Fruit fly (Drosophila melanogaster) whole organism, embryonic: ENCODE data around the gene CG7328.
A peak's percentile ranks its signal among the peaks of the same experiment; 100 is the strongest.

ENCODE experiments used
- B-H2 ChIP-seq: fragments of 200-800 bp; sonication (Bioruptor generic); optimal IDR thresholded peaks from 2 replicates; lab custom pipeline; 2018; ENCODE audit warnings: missing biosample characterization, mild to moderate bottlenecking, missing genetic modification characterization
- C15 ChIP-seq: fragments of 200-800 bp; sonication (Bioruptor generic); IDR thresholded peaks from 3 replicates; pipeline ENCODE4 v1.3.6; 2022; ENCODE audit warnings: missing biosample characterization, missing genetic modification characterization
- CG10147 ChIP-seq: fragments of 200-800 bp; sonication (Bioruptor generic); optimal IDR thresholded peaks from 2 replicates; lab custom pipeline; 2019; ENCODE audit warnings: missing biosample characterization, mild to moderate bottlenecking, missing genetic modification characterization, moderate library complexity
- CG10543 ChIP-seq: fragments of 200-800 bp; sonication (Bioruptor generic); optimal IDR thresholded peaks from 3 replicates; lab custom pipeline; 2017; ENCODE audit warnings: missing biosample characterization, mild to moderate bottlenecking, missing genetic modification characterization, moderate library complexity
- CG11398 ChIP-seq: fragments of 200-800 bp; sonication (Bioruptor generic); optimal IDR thresholded peaks from 2 replicates; lab custom pipeline; 2016; ENCODE audit warnings: missing biosample characterization, missing genetic modification characterization
- CG11560 ChIP-seq: fragments of 200-800 bp; sonication (Bioruptor generic); IDR thresholded peaks from 3 replicates; pipeline ENCODE4 v1.3.6; 2022; ENCODE audit warnings: missing biosample characterization, missing genetic modification characterization
- CG12104 ChIP-seq: fragments of 200-800 bp; sonication (Bioruptor generic); optimal IDR thresholded peaks from 3 replicates; lab custom pipeline; 2016; ENCODE audit warnings: missing biosample characterization, missing genetic modification characterization
- CG12236 ChIP-seq: fragments of 200-800 bp; sonication (Bioruptor generic); optimal IDR thresholded peaks from 2 replicates; lab custom pipeline; 2016; ENCODE audit warnings: missing biosample characterization, missing genetic modification characterization
- CG12942 ChIP-seq: fragments of 200-800 bp; sonication (Bioruptor generic); optimal IDR thresholded peaks from 3 replicates; lab custom pipeline; 2016; ENCODE audit warnings: missing biosample characterization, missing genetic modification characterization
- CG13775 ChIP-seq: fragments of 200-800 bp; sonication (Bioruptor generic); optimal IDR thresholded peaks from 3 replicates; lab custom pipeline; 2017; ENCODE audit warnings: missing biosample characterization, mild to moderate bottlenecking, missing genetic modification characterization
- CG1602 ChIP-seq: fragments of 200-800 bp; sonication (Bioruptor generic); optimal IDR thresholded peaks from 3 replicates; lab custom pipeline; 2016; ENCODE audit warnings: missing biosample characterization, missing genetic modification characterization
- CG17361 ChIP-seq: fragments of 200-800 bp; sonication (Bioruptor generic); IDR thresholded peaks from 3 replicates; pipeline ENCODE4 v1.3.6; 2022; ENCODE audit warnings: missing biosample characterization, missing genetic modification characterization
- CG17612 ChIP-seq: fragments of 200-800 bp; sonication (Bioruptor generic); IDR thresholded peaks from 2 replicates; pipeline ENCODE4 v1.3.6; 2022; ENCODE audit warnings: missing biosample characterization, missing genetic modification characterization
- CG18011 ChIP-seq: fragments of 200-800 bp; sonication (Bioruptor generic); optimal IDR thresholded peaks from 2 replicates; lab custom pipeline; 2017; ENCODE audit warnings: missing biosample characterization, missing genetic modification characterization, mild to moderate bottlenecking, moderate library complexity, missing genotype
- CG18619 ChIP-seq: fragments of 200-800 bp; sonication (Bioruptor generic); optimal IDR thresholded peaks from 3 replicates; lab custom pipeline; 2017; ENCODE audit warnings: missing biosample characterization, mild to moderate bottlenecking, missing genetic modification characterization
- CG30020 ChIP-seq: fragments of 200-800 bp; optimal IDR thresholded peaks from 2 replicates; lab custom pipeline; 2019; ENCODE audit warnings: missing biosample characterization, mild to moderate bottlenecking, missing genetic modification characterization, moderate library complexity
- CG31224 ChIP-seq: fragments of 200-800 bp; sonication (Bioruptor generic); IDR thresholded peaks from 2 replicates; pipeline ENCODE4 v1.3.6; 2022; ENCODE audit warnings: missing biosample characterization, missing genetic modification characterization
- CG4730 ChIP-seq: fragments of 200-800 bp; sonication (Bioruptor generic); IDR thresholded peaks from 2 replicates; pipeline ENCODE4 v1.3.6; 2022; ENCODE audit warnings: missing biosample characterization, missing genetic modification characterization
- CG4854 ChIP-seq: fragments of 200-800 bp; sonication (Bioruptor generic); optimal IDR thresholded peaks from 2 replicates; lab custom pipeline; 2016; ENCODE audit warnings: missing biosample characterization, missing genetic modification characterization, inconsistent platforms
- CG6854 ChIP-seq: fragments of 200-800 bp; sonication (Bioruptor generic); optimal IDR thresholded peaks from 3 replicates; lab custom pipeline; 2017; ENCODE audit warnings: missing biosample characterization, mild to moderate bottlenecking, missing genetic modification characterization
- CG7357 ChIP-seq: fragments of 200-800 bp; sonication (Bioruptor generic); IDR thresholded peaks from 3 replicates; pipeline ENCODE4 v1.3.6; 2022; ENCODE audit warnings: missing biosample characterization, missing genetic modification characterization
- CG8290 ChIP-seq, 3 experiments: fragments of 200-800 bp; sonication (Bioruptor generic); optimal IDR thresholded peaks; 2 replicates each; lab custom pipeline; 2016 to 2019; ENCODE audit warnings: missing biosample characterization in 3 of 3, missing genetic modification characterization in 3 of 3, mild to moderate bottlenecking in 2 of 3, moderate library complexity in 1 of 3
- D ChIP-seq, 2 experiments: fragments of 200-800 bp in 1 of 2; fragments of >200 bp in 1 of 2; sonication (Bioruptor generic) in 1 of 2; optimal IDR thresholded peaks; 2 replicates in 1 of 2; 3 replicates in 1 of 2; lab custom pipeline; 2017; ENCODE audit warnings: mild to moderate bottlenecking in 1 of 2, missing biosample characterization in 1 of 2, missing genetic modification characterization in 1 of 2, missing genetic modification reagents in 1 of 2
- Ets65A ChIP-seq: fragments of 200-800 bp; sonication (Bioruptor generic); peaks from one replicate; lab custom pipeline; 2016; ENCODE audit warnings: missing biosample characterization, missing genetic modification characterization
- GATAe ChIP-seq: fragments of 200-800 bp; sonication (Bioruptor generic); conservative IDR thresholded peaks from 2 replicates; pipeline ENCODE4 v1.3.6; 2022; ENCODE audit warnings: missing biosample characterization, missing genetic modification characterization
- Hand ChIP-seq: fragments of 200-800 bp; sonication (Bioruptor generic); optimal IDR thresholded peaks from 2 replicates; lab custom pipeline; 2017; ENCODE audit warnings: mild to moderate bottlenecking, missing biosample characterization, missing genetic modification reagents, missing genetic modification characterization
- Max ChIP-seq: fragments of 200-800 bp; sonication (Bioruptor generic); optimal IDR thresholded peaks from 2 replicates; lab custom pipeline; 2016; ENCODE audit warnings: missing biosample characterization, mild to moderate bottlenecking, missing genetic modification characterization
- Med ChIP-seq: fragments of 200-800 bp; sonication (Bioruptor generic); peaks from one replicate; lab custom pipeline; 2016; ENCODE audit warnings: missing biosample characterization, missing genetic modification characterization, mild to moderate bottlenecking, inconsistent platforms, moderate library complexity
- Nf-YA ChIP-seq: fragments of 200-800 bp; sonication (Bioruptor generic); IDR thresholded peaks from 2 replicates; pipeline ENCODE4 v1.3.6; 2022; ENCODE audit warnings: missing biosample characterization, missing genetic modification characterization
- Optix ChIP-seq: fragments of 200-800 bp; sonication (Bioruptor generic); IDR thresholded peaks from 3 replicates; pipeline ENCODE4 v1.3.6; 2022; ENCODE audit warnings: missing biosample characterization, missing genetic modification characterization
- Taf1 ChIP-seq: fragments of 200-800 bp; sonication (Bioruptor generic); IDR thresholded peaks from 2 replicates; pipeline ENCODE4 v1.3.6; 2022; ENCODE audit warnings: missing biosample characterization, missing genetic modification characterization
- Trl ChIP-seq, 3 experiments: fragments of >200 bp in 2 of 3; fragments of 200-800 bp in 1 of 3; sonication (Bioruptor generic) in 1 of 3; optimal IDR thresholded peaks; 2 replicates in 1 of 3; 3 replicates in 2 of 3; lab custom pipeline; 2016 to 2017; ENCODE audit warnings: missing biosample characterization in 1 of 3, missing genetic modification characterization in 1 of 3
- Vsx1 ChIP-seq: fragments of 200-800 bp; sonication (Bioruptor generic); optimal IDR thresholded peaks from 2 replicates; lab custom pipeline; 2017; ENCODE audit warnings: missing biosample characterization, mild to moderate bottlenecking, missing genetic modification characterization, missing genetic modification reagents
- YL-1 ChIP-seq: fragments of 200-800 bp; sonication (Bioruptor generic); optimal IDR thresholded peaks from 3 replicates; lab custom pipeline; 2017; ENCODE audit warnings: missing biosample characterization, mild to moderate bottlenecking, missing genetic modification characterization
- btn ChIP-seq: fragments of 200-800 bp; sonication (Bioruptor generic); optimal IDR thresholded peaks from 2 replicates; lab custom pipeline; 2016; ENCODE audit warnings: missing biosample characterization, missing genetic modification characterization
- dpn ChIP-seq, 2 experiments: fragments of 200-800 bp; sonication (Bioruptor generic); optimal IDR thresholded peaks; 3 replicates each; lab custom pipeline; 2016; ENCODE audit warnings: missing biosample characterization in 2 of 2, missing genetic modification characterization in 2 of 2
- ken ChIP-seq: fragments of 200-800 bp; sonication (Bioruptor generic); IDR thresholded peaks from 3 replicates; pipeline ENCODE4 v1.3.6; 2022; ENCODE audit warnings: missing biosample characterization, missing genetic modification characterization
- lbe ChIP-seq: fragments of 200-800 bp; sonication (Bioruptor generic); optimal IDR thresholded peaks from 2 replicates; lab custom pipeline; 2016; ENCODE audit warnings: missing biosample characterization, mild to moderate bottlenecking, missing genetic modification characterization
- maf-S ChIP-seq: fragments of 200-800 bp; sonication (Bioruptor generic); optimal IDR thresholded peaks from 2 replicates; lab custom pipeline; 2016; ENCODE audit warnings: missing biosample characterization, missing genetic modification characterization
- org-1 ChIP-seq: fragments of 200-800 bp; sonication (Bioruptor generic); optimal IDR thresholded peaks from 2 replicates; lab custom pipeline; 2017; ENCODE audit warnings: missing biosample characterization, missing genetic modification characterization
- psq ChIP-seq: fragments of 200-800 bp; sonication (Bioruptor generic); optimal IDR thresholded peaks from 2 replicates; lab custom pipeline; 2017; ENCODE audit warnings: missing biosample characterization, missing genetic modification characterization
- row ChIP-seq: fragments of 200-800 bp; sonication (Bioruptor generic); IDR thresholded peaks from 3 replicates; pipeline ENCODE4 v1.3.6; 2022; ENCODE audit warnings: missing biosample characterization, missing genetic modification characterization
- sc ChIP-seq, 3 experiments: fragments of >200 bp in 2 of 3; fragments of 200-800 bp in 1 of 3; sonication (Bioruptor generic) in 1 of 3; optimal IDR thresholded peaks; 2 replicates in 2 of 3; 3 replicates in 1 of 3; lab custom pipeline; 2017; ENCODE audit warnings: mild to moderate bottlenecking in 1 of 3, missing biosample characterization in 1 of 3, missing genetic modification characterization in 1 of 3, missing genetic modification reagents in 1 of 3
- sna ChIP-seq: fragments of 200-800 bp; sonication (Bioruptor generic); IDR thresholded peaks from 2 replicates; pipeline ENCODE4 v1.3.6; 2022; ENCODE audit warnings: missing biosample characterization, missing genetic modification characterization; ENCODE audit not compliant: partially characterized antibody
- ssp ChIP-seq: fragments of 200-800 bp; sonication (Bioruptor generic); IDR thresholded peaks from 2 replicates; pipeline ENCODE4 v1.3.6; 2022; ENCODE audit warnings: missing biosample characterization, missing genetic modification characterization
- sug ChIP-seq: fragments of 200-800 bp; optimal IDR thresholded peaks from 2 replicates; lab custom pipeline; 2019; ENCODE audit warnings: missing biosample characterization, mild to moderate bottlenecking, missing genetic modification characterization, moderate library complexity
- tgo ChIP-seq: fragments of 200-800 bp; sonication (Bioruptor generic); IDR thresholded peaks from 3 replicates; pipeline ENCODE4 v1.3.6; 2022; ENCODE audit warnings: missing biosample characterization, missing genetic modification characterization
- unpg ChIP-seq: fragments of 200-800 bp; sonication (Bioruptor generic); optimal IDR thresholded peaks from 3 replicates; lab custom pipeline; 2018; ENCODE audit warnings: missing biosample characterization, mild to moderate bottlenecking, missing genetic modification characterization, moderate library complexity

Gene CG7328

dm6 chr3L:20183345-20184088, 43.1 kb upstream of the CG7328 start (continued):
- TF ChIP-seq org-1 (GFP tag; lab: Kevin White, UChicago) (peak; percentile 33), C15 (GFP tag; lab: Robert Waterston, UW) (no peak), CG10543 (peak; percentile 3), CG18619 (peak; percentile 42), CG31224 (GFP tag; lab: Robert Waterston, UW) (0 out of 2 replicates have a peak, but pooled peaks have one; percentile 5), CG17361 (GFP tag; lab: Robert Waterston, UW) (peak; percentile 61; the same call in 2 of the 3 replicates), sc (optimal IDR thresholded peaks at IDR 0.05; lab: Kevin White, UChicago) (no peak), sc (GFP tag; optimal IDR thresholded peaks at IDR 0.05; lab: Kevin White, UChicago) (peak; percentile 40), unpg (peak; percentile 53), row (GFP tag; lab: Robert Waterston, UW) (peak; percentile 71), YL-1 (GFP tag; lab: Kevin White, UChicago) (no peak), CG13775 (GFP tag; lab: Kevin White, UChicago) (peak; percentile 52), btn (GFP tag; lab: Kevin White, UChicago) (no peak), Trl (optimal IDR thresholded peaks at IDR 0.05; lab: Kevin White, UChicago) (no peak), Trl (GFP tag; optimal IDR thresholded peaks at IDR 0.05; lab: Kevin White, UChicago) (no peak), dpn (GFP tag; optimal IDR thresholded peaks at IDR 0.05; lab: Kevin White, UChicago) (peak in 1 of 2 experiments; percentile 17), ken (GFP tag; lab: Robert Waterston, UW) (no peak), tgo (GFP tag; lab: Robert Waterston, UW) (peak; percentile 55; the same call in 2 of the 3 replicates), CG12942 (GFP tag; lab: Kevin White, UChicago) (peak; percentile 14), ssp (GFP tag; lab: Robert Waterston, UW) (peak; percentile 10; the same call in 1 of the 2 replicates), sug (tag; lab: Kevin White, UChicago) (no peak), CG12104 (GFP tag; lab: Kevin White, UChicago) (peak; percentile 48), Optix (no peak), Vsx1 (GFP tag; lab: Kevin White, UChicago) (no peak), Max (GFP tag; lab: Kevin White, UChicago) (peak; percentile 9), CG7357 (no peak), CG12236 (no peak), Nf-YA (GFP tag; lab: Robert Waterston, UW) (no peak; the same call in 1 of the 2 replicates), CG11560 (tag; lab: Robert Waterston, UW) (0 out of 3 replicates have a peak, but pooled peaks have one; percentile 44), psq (no peak), D (optimal IDR thresholded peaks at IDR 0.05; lab: Kevin White, UChicago) (no peak), D (GFP tag; optimal IDR thresholded peaks at IDR 0.05; lab: Kevin White, UChicago) (peak; percentile 8), GATAe (GFP tag; lab: Robert Waterston, UW) (no peak), Hand (GFP tag; lab: Kevin White, UChicago) (peak; percentile 32), B-H2 (GFP tag; lab: Kevin White, UChicago) (no peak), CG8290 (GFP tag; optimal IDR thresholded peaks at IDR 0.05; lab: Kevin White, UChicago) (no peak), CG8290 (tag; optimal IDR thresholded peaks at IDR 0.05; lab: Kevin White, UChicago) (no peak), CG4730 (no peak), CG10147 (peak; percentile 23), CG30020 (tag; lab: Kevin White, UChicago) (no peak), Taf1 (no peak), CG11398 (GFP tag; lab: Kevin White, UChicago) (no peak), CG18011 (GFP tag; lab: Kevin White, UChicago) (no peak), CG4854 (GFP tag; lab: Kevin White, UChicago) (no peak), CG1602 (GFP tag; lab: Kevin White, UChicago) (peak; percentile 34), maf-S (GFP tag; lab: Kevin White, UChicago) (no peak), CG6854 (no peak), lbe (no peak), Ets65A (GFP tag; lab: Kevin White, UChicago) (peak; percentile 60), CG17612 (GFP tag; lab: Robert Waterston, UW) (no peak), Med (GFP tag; lab: Kevin White, UChicago) (peak; percentile 65), sna (no peak)
